Worm (Caenorhabditis elegans) whole organism, midembryonic: Measurements from ENCODE around the gene C16A3.5.

Source experiments
- T22C8.4 ChIP-seq: fragments of 200-800 bp; sonication (Bioruptor generic); IDR thresholded peaks from 2 replicates; pipeline ENCODE4 v1.3.6; 2022; ENCODE audit warnings: missing genetic modification characterization, missing compliant biosample characterization
- cog-1 ChIP-seq: sonication (generic microtip); optimal IDR thresholded peaks from 2 replicates; lab custom pipeline; 2016; ENCODE audit warnings: missing genetic modification characterization, missing compliant biosample characterization
- flt-1 ChIP-seq: fragments of 200-800 bp; sonication (Bioruptor generic); IDR thresholded peaks from 2 replicates; pipeline ENCODE4 v1.3.6; 2022; ENCODE audit warnings: missing genetic modification characterization, missing compliant biosample characterization
- klf-2 ChIP-seq: fragments of 200-800 bp; sonication (Bioruptor generic); conservative IDR thresholded peaks from 2 replicates; pipeline ENCODE4 v1.3.6; 2022; ENCODE audit warnings: missing genetic modification reagents, missing genetic modification characterization, missing compliant biosample characterization
- med-1 ChIP-seq: sonication (generic microtip); optimal IDR thresholded peaks from 2 replicates; lab custom pipeline; 2017; ENCODE audit warnings: missing genetic modification characterization, mild to moderate bottlenecking, missing compliant biosample characterization, antibody characterized with exemption, missing genetic modification reagents; ENCODE audit not compliant: insufficient read depth
- ref-1 ChIP-seq: fragments of 200-800 bp; sonication (Bioruptor generic); conservative IDR thresholded peaks from 2 replicates; pipeline ENCODE4 v1.3.6; 2022; ENCODE audit warnings: missing genetic modification reagents, missing genetic modification characterization, missing compliant biosample characterization
- tab-1 ChIP-seq: fragments of 200-800 bp; sonication (Bioruptor generic); IDR thresholded peaks from 2 replicates; pipeline ENCODE4 v1.3.6; 2022; ENCODE audit warnings: missing genetic modification characterization, missing compliant biosample characterization
- ztf-23 ChIP-seq: fragments of 200-800 bp; sonication (Bioruptor generic); IDR thresholded peaks from 2 replicates; pipeline ENCODE4 v1.3.6; 2022; ENCODE audit warnings: missing genetic modification reagents, missing genetic modification characterization, missing compliant biosample characterization
- ztf-29 ChIP-seq: fragments of 200-800 bp; sonication (Bioruptor generic); IDR thresholded peaks from 2 replicates; pipeline ENCODE4 v1.3.6; 2022; ENCODE audit warnings: missing genetic modification reagents, missing genetic modification characterization, missing compliant biosample characterization

Gene C16A3.5

DNA sequence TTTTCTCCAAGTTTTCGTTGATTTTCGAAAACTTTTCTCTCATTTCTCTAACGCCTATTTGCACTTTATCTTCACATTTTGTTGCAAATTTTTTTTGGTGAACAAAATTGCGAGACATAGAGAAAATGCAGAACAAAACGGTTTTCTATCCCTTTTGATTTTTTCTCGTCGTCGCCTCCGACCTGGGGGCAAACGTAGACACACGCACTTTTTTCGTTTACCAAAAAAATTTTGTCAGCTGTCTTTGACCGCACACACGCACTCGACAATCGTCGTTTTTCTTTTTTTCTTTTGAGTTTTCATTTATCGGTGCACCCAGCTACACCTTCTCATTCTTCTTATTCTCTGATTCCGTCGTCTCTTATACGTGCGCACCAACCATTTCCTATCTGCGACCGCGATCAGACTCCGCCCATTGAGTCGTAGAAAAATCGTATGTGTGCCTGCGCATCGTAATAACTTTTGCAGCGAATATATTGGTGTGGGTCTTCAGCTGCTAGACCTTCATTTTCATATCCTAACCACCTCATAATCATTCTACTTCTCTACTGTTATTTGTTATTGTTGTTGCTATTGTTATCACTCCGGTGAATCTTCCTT lies 18.1 kb upstream of the C16A3.5 start:
- no peak for TF ChIP-seq med-1 (GFP tag; lab: Kevin White, UChicago)
- no peak for TF ChIP-seq T22C8.4 (GFP tag; lab: Robert Waterston, UW)
- no peak for TF ChIP-seq ref-1
- no peak for TF ChIP-seq tab-1
- no peak for TF ChIP-seq ztf-29 (GFP tag; lab: Robert Waterston, UW)
- no peak for TF ChIP-seq cog-1
- no peak for TF ChIP-seq flt-1 (GFP tag; lab: Robert Waterston, UW)
- TF ChIP-seq klf-2 (GFP tag; lab: Robert Waterston, UW), result no peak
- TF ChIP-seq ztf-23, result no peak

DNA sequence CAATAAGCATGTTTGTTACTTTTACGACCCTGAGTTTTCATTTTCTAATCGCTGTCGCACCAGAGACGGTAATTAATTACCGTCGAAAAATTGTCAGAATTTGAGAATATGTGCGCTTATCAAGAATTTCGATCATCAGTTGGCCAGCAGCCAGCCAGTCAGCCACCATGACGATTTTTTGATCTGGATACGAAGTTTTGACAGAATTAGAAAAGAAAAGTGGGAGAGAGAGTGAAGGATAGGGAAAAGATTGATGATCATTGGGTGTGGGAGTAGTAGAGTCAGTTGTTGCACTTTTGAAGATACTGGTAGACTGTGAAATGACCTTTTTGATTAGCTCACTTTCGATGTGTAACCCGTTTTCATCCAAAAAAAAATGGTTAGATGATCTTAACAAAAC lies 16.2 kb upstream of the C16A3.5 start:
- TF ChIP-seq ref-1 (no peak), ztf-29 (GFP tag; lab: Robert Waterston, UW) (no peak), cog-1 (no peak)

- TF ChIP-seq ztf-29 (GFP tag; lab: Robert Waterston, UW), result no peak
- no peak for TF ChIP-seq tab-1
- no peak for TF ChIP-seq klf-2 (GFP tag; lab: Robert Waterston, UW)
- no peak for TF ChIP-seq flt-1 (GFP tag; lab: Robert Waterston, UW)
- no peak for TF ChIP-seq ref-1
- no peak for TF ChIP-seq ztf-23
- TF ChIP-seq med-1 (GFP tag; lab: Kevin White, UChicago), result no peak
- no peak for TF ChIP-seq cog-1
- no peak for TF ChIP-seq T22C8.4 (GFP tag; lab: Robert Waterston, UW)
Observed at ce11 chrIII:6367712-6368111, 12.9 kb upstream of the C16A3.5 start, which contains the start of the genes C56G2.15 and thoc-2. Gene C56G2.15 (minus strand): TSS chrIII:6367899. Gene thoc-2 (plus strand): TSS chrIII:6368042.

- no peak for TF ChIP-seq med-1 (GFP tag; lab: Kevin White, UChicago)
- TF ChIP-seq cog-1, result no peak
- no peak for TF ChIP-seq klf-2 (GFP tag; lab: Robert Waterston, UW)
- TF ChIP-seq ref-1, result no peak
- TF ChIP-seq ztf-29 (GFP tag; lab: Robert Waterston, UW), result no peak
- TF ChIP-seq flt-1 (GFP tag; lab: Robert Waterston, UW), result no peak
- TF ChIP-seq ztf-23, result no peak
- no peak for TF ChIP-seq T22C8.4 (GFP tag; lab: Robert Waterston, UW)
- TF ChIP-seq tab-1, result no peak
Observed at ce11 chrIII:6368524-6368923, 12.0 kb upstream of the C16A3.5 start.

ce11 chrIII:6373850-6374474 lies 6.6 kb upstream of the C16A3.5 start:
- TF ChIP-seq tab-1 (no peak), cog-1 (no peak), ref-1 (no peak), med-1 (GFP tag; lab: Kevin White, UChicago) (no peak), klf-2 (GFP tag; lab: Robert Waterston, UW) (no peak), ztf-29 (GFP tag; lab: Robert Waterston, UW) (no peak), ztf-23 (no peak), T22C8.4 (GFP tag; lab: Robert Waterston, UW) (no peak), flt-1 (GFP tag; lab: Robert Waterston, UW) (no peak)

- TF ChIP-seq ztf-23 (no peak), cog-1 (peak; percentile 65), flt-1 (GFP tag; lab: Robert Waterston, UW) (peak; percentile 72), ztf-29 (GFP tag; lab: Robert Waterston, UW) (no peak), med-1 (GFP tag; lab: Kevin White, UChicago) (no peak), klf-2 (GFP tag; lab: Robert Waterston, UW) (no peak), T22C8.4 (GFP tag; lab: Robert Waterston, UW) (no peak)
Observed at ce11 chrIII:6374947-6375415, 5.6 kb upstream of the C16A3.5 start, which contains the start of the genes rps-13 and nfx-1. Gene rps-13 (minus strand): TSS chrIII:6374997. Gene nfx-1 (plus strand): TSS chrIII:6375379.

DNA sequence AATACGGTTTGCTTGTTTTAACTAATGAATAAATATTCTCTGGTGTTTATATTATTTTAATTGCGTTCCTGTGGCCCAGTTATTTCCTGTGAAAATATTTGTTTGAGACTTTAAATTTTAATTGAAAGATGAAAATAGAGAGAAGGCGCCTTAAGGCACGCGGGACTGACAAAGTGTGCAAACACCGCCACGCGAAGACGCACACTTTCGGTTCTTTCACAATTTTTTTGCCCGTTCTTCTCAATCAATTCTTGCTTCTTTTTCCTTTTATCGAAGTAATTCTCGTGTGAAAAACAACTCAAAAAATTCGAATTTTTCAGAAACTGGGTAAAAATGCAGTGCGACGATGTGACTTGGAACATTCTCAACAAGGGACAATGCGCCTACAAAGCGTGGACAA lies 1.4 kb upstream of the C16A3.5 start, which contains the start of gene C16A3.6:
TSS of gene C16A3.6 (plus strand) at position 84 of the 400 bp plus-strand sequence.
- TF ChIP-seq flt-1 (GFP tag; lab: Robert Waterston, UW) (peak; percentile 63; the same call in 1 of the 2 replicates), ztf-29 (GFP tag; lab: Robert Waterston, UW) (no peak), ref-1 (no peak), ztf-23 (no peak), T22C8.4 (GFP tag; lab: Robert Waterston, UW) (no peak)

ce11 chrIII:6381584-6382391 lies 1.2 kb downstream of the C16A3.5 start, which contains the start of gene znf-622:
Gene znf-622 (plus strand): TSS chrIII:6381634.
- TF ChIP-seq med-1 (GFP tag; lab: Kevin White, UChicago), result no peak
- TF ChIP-seq ztf-23, result no peak

DNA sequence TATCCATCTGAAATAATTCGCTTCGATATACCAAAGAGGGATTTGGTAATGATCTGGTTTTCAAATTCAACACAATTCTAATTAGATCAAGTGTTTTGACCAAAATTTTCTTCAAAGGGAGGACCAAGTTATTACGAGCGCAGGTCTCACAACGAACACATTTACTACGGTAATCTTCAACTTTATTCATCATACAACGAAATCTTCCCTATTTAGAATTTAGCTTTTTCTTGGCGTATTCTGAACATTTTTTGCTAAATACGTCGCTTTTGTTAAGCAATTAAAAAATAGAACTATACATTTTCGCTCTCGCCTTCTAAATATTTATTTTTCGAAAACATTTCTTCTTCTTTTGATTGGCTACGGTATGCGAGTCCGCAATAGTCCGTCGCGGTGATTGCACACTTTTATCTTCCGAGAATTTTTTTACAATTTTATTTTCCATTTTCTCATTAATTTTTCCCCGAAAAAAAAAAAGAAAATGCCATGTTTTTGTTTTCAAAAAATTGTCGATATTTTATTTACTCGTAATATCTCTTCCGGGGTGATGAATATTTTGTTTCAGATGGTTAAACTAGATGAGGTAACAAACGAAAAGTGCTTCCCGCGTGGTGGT lies 2.5 kb downstream of the C16A3.5 start, which contains the start of gene let-716:
TSS of gene let-716 (plus strand) at position 566 of the 616 bp plus-strand sequence.
- no peak for TF ChIP-seq ref-1
- no peak for TF ChIP-seq ztf-23
- TF ChIP-seq cog-1, result no peak
- no peak for TF ChIP-seq med-1 (GFP tag; lab: Kevin White, UChicago)
- no peak for TF ChIP-seq ztf-29 (GFP tag; lab: Robert Waterston, UW)
- TF ChIP-seq T22C8.4 (GFP tag; lab: Robert Waterston, UW), result no peak
- no peak for TF ChIP-seq klf-2 (GFP tag; lab: Robert Waterston, UW)
- TF ChIP-seq tab-1, result no peak
- no peak for TF ChIP-seq flt-1 (GFP tag; lab: Robert Waterston, UW)
